Worm (Caenorhabditis elegans): ENCODE results near the gene F46H5.4.

DNA sequence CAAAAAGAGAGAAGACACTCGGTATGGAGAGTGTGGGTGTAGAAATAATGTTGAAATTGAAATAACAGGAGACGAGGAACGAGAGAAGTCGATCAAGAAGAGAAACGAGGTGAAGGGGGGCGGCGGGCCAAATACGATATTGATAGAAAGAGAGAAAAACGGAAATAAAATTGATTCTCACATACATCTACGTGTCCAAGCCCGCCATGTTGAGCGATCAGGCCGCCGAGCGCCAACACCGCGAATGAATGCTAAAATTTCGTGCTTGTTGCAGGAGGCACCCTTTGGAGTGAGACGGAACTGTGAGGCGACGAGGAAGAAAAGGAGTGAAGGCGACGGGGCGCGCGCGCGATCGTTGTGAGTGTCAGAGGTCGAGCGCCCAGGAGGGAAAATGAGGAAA, 11.5 kb downstream of the F46H5.4 start, which contains the start of gene F46H5.7:
- TF ChIP-seq cnd-1 (tag; optimal IDR thresholded peaks at IDR 0.05) (no peak), elt-3 (tag; optimal IDR thresholded peaks at IDR 0.05) (no peak), lsy-2 (tag; optimal IDR thresholded peaks at IDR 0.05) (no peak), nhr-2 (tag; optimal IDR thresholded peaks at IDR 0.05) (no peak), lin-13 (tag; optimal IDR thresholded peaks at IDR 0.05) (no peak)
